Fruit fly (Drosophila melanogaster) whole organism, embryonic: Measurements from ENCODE around the gene CG31650.

Source experiments
- Aef1 ChIP-seq: fragments of 200-800 bp; sonication (Bioruptor generic); IDR thresholded peaks from 3 replicates; pipeline ENCODE4 v1.3.6; 2022; ENCODE audit warnings: missing biosample characterization, missing genetic modification characterization
- Asciz ChIP-seq: fragments of 200-800 bp; sonication (Bioruptor generic); optimal IDR thresholded peaks from 2 replicates; lab custom pipeline; 2017; ENCODE audit warnings: missing biosample characterization, mild to moderate bottlenecking, missing genetic modification characterization, missing genetic modification reagents
- B-H2 ChIP-seq: fragments of 200-800 bp; sonication (Bioruptor generic); optimal IDR thresholded peaks from 2 replicates; lab custom pipeline; 2018; ENCODE audit warnings: missing biosample characterization, mild to moderate bottlenecking, missing genetic modification characterization
- CG10979 ChIP-seq: fragments of 200-800 bp; sonication (Bioruptor generic); optimal IDR thresholded peaks from 2 replicates; lab custom pipeline; 2018; ENCODE audit warnings: missing biosample characterization, mild to moderate bottlenecking, missing genetic modification characterization, moderate library complexity
- CG13296 ChIP-seq: fragments of 200-800 bp; sonication (Bioruptor generic); optimal IDR thresholded peaks from 3 replicates; lab custom pipeline; 2018; ENCODE audit warnings: missing biosample characterization, mild to moderate bottlenecking, missing genetic modification characterization
- CG15514 ChIP-seq: fragments of 200-800 bp; sonication (Bioruptor generic); optimal IDR thresholded peaks from 3 replicates; lab custom pipeline; 2017; ENCODE audit warnings: missing biosample characterization, missing genetic modification characterization, mild to moderate bottlenecking, moderate library complexity, missing genetic modification reagents
- CG2875 ChIP-seq: fragments of 200-800 bp; sonication (Bioruptor generic); optimal IDR thresholded peaks from 2 replicates; lab custom pipeline; 2017; ENCODE audit warnings: missing biosample characterization, mild to moderate bottlenecking, missing genetic modification characterization, missing genetic modification reagents
- CG3281 ChIP-seq: fragments of 200-800 bp; sonication (Bioruptor generic); optimal IDR thresholded peaks from 3 replicates; lab custom pipeline; 2017; ENCODE audit warnings: missing biosample characterization, mild to moderate bottlenecking, missing genetic modification characterization
- CG34376 ChIP-seq: fragments of 200-800 bp; sonication (Bioruptor generic); optimal IDR thresholded peaks from 2 replicates; lab custom pipeline; 2018; ENCODE audit warnings: missing biosample characterization, mild to moderate bottlenecking, missing genetic modification characterization
- CG3726 ChIP-seq: fragments of 200-800 bp; sonication (Bioruptor generic); IDR thresholded peaks from 3 replicates; pipeline ENCODE4, ENCODE4 v1.3.6; 2022; ENCODE audit warnings: missing biosample characterization, missing genetic modification characterization
- CG3847 ChIP-seq: fragments of 200-800 bp; sonication (Bioruptor generic); IDR thresholded peaks from 2 replicates; pipeline ENCODE4 v1.3.6; 2022; ENCODE audit warnings: missing biosample characterization, missing genetic modification characterization
- CG4854 ChIP-seq: fragments of 200-800 bp; sonication (Bioruptor generic); optimal IDR thresholded peaks from 2 replicates; lab custom pipeline; 2016; ENCODE audit warnings: missing biosample characterization, missing genetic modification characterization, inconsistent platforms
- CG5180 ChIP-seq: fragments of 200-800 bp; sonication (Bioruptor generic); optimal IDR thresholded peaks from 3 replicates; lab custom pipeline; 2017; ENCODE audit warnings: missing biosample characterization, missing genetic modification characterization, mild to moderate bottlenecking, moderate library complexity, missing genetic modification reagents
- CG6175 ChIP-seq: fragments of 200-800 bp; sonication (Bioruptor generic); IDR thresholded peaks from 3 replicates; pipeline ENCODE4 v1.3.6; 2022; ENCODE audit warnings: missing biosample characterization, missing genetic modification characterization
- CG6813 ChIP-seq: fragments of 200-800 bp; sonication (Bioruptor generic); optimal IDR thresholded peaks from 2 replicates; lab custom pipeline; 2017; ENCODE audit warnings: missing biosample characterization, missing genetic modification characterization, mild to moderate bottlenecking, moderate library complexity, missing genetic modification reagents
- CG7556 ChIP-seq: fragments of 200-800 bp; sonication (Bioruptor generic); optimal IDR thresholded peaks from 2 replicates; lab custom pipeline; 2017; ENCODE audit warnings: missing biosample characterization, mild to moderate bottlenecking, missing genetic modification characterization
- CG8944 ChIP-seq: fragments of 200-800 bp; sonication (Bioruptor generic); optimal IDR thresholded peaks from 3 replicates; lab custom pipeline; 2016; ENCODE audit warnings: missing biosample characterization, missing genetic modification characterization
- CG9609 ChIP-seq: fragments of 200-800 bp; sonication (Bioruptor generic); optimal IDR thresholded peaks from 3 replicates; lab custom pipeline; 2016; ENCODE audit warnings: missing biosample characterization, missing genetic modification characterization
- Drgx ChIP-seq: fragments of 200-800 bp; sonication (Bioruptor generic); IDR thresholded peaks from 2 replicates; pipeline ENCODE4 v1.3.6; 2022; ENCODE audit warnings: missing biosample characterization, missing genetic modification characterization
- GATAe ChIP-seq: fragments of 200-800 bp; sonication (Bioruptor generic); conservative IDR thresholded peaks from 2 replicates; pipeline ENCODE4 v1.3.6; 2022; ENCODE audit warnings: missing biosample characterization, missing genetic modification characterization
- HLH4C ChIP-seq: fragments of 200-800 bp; sonication (Bioruptor generic); IDR thresholded peaks from 3 replicates; pipeline ENCODE4 v1.3.6; 2022; ENCODE audit warnings: missing biosample characterization, missing genetic modification characterization; ENCODE audit not compliant: partially characterized antibody
- Hr51 ChIP-seq, 2 experiments: fragments of 200-800 bp; sonication (Bioruptor generic); optimal IDR thresholded peaks; 2 replicates in 1 of 2; 3 replicates in 1 of 2; lab custom pipeline; 2016 to 2018; ENCODE audit warnings: missing biosample characterization in 2 of 2, missing genetic modification characterization in 2 of 2, mild to moderate bottlenecking in 1 of 2, moderate library complexity in 1 of 2
- Kr ChIP-seq: fragments of 200-800 bp; sonication (Bioruptor generic); optimal IDR thresholded peaks from 2 replicates; lab custom pipeline; 2017; ENCODE audit warnings: missing biosample characterization, mild to moderate bottlenecking, missing genetic modification characterization
- Lpt ChIP-seq: fragments of >200 bp; optimal IDR thresholded peaks from 2 replicates; lab custom pipeline; 2018; ENCODE audit warnings: missing biosample characterization, missing genetic modification characterization
- MTF-1 ChIP-seq: fragments of 200-800 bp; sonication (Bioruptor generic); optimal IDR thresholded peaks from 2 replicates; lab custom pipeline; 2018; ENCODE audit warnings: missing biosample characterization, mild to moderate bottlenecking, missing genetic modification characterization, borderline replicate concordance
- Med ChIP-seq: fragments of 200-800 bp; sonication (Bioruptor generic); peaks from one replicate; lab custom pipeline; 2016; ENCODE audit warnings: missing biosample characterization, missing genetic modification characterization, mild to moderate bottlenecking, inconsistent platforms, moderate library complexity
- Oaz ChIP-seq: fragments of 200-800 bp; sonication (Bioruptor generic); IDR thresholded peaks from 2 replicates; pipeline ENCODE4 v1.3.6; 2022; ENCODE audit warnings: missing biosample characterization, missing genetic modification characterization
- Pdp1 ChIP-seq, 2 experiments: fragments of 200-800 bp; sonication (Bioruptor generic); optimal IDR thresholded peaks; 3 replicates each; lab custom pipeline; 2016; ENCODE audit warnings: missing biosample characterization in 2 of 2, missing genetic modification characterization in 2 of 2, mild to moderate bottlenecking in 1 of 2, moderate library complexity in 1 of 2
- Side ChIP-seq: fragments of 200-800 bp; sonication (Bioruptor generic); optimal IDR thresholded peaks from 2 replicates; lab custom pipeline; 2016; ENCODE audit warnings: missing biosample characterization, missing genetic modification characterization
- Sox102F ChIP-seq: fragments of 200-800 bp; sonication (Bioruptor generic); optimal IDR thresholded peaks from 2 replicates; lab custom pipeline; 2018; ENCODE audit warnings: missing biosample characterization, mild to moderate bottlenecking, missing genetic modification characterization, moderate library complexity
- Sry-β ChIP-seq: fragments of 200-800 bp; sonication (Bioruptor generic); optimal IDR thresholded peaks from 2 replicates; lab custom pipeline; 2018; ENCODE audit warnings: missing biosample characterization, mild to moderate bottlenecking, missing genetic modification characterization, moderate library complexity
- Sry-δ ChIP-seq: fragments of 200-800 bp; sonication (Bioruptor generic); optimal IDR thresholded peaks from 2 replicates; lab custom pipeline; 2016; ENCODE audit warnings: missing biosample characterization, missing genetic modification characterization
- bbx ChIP-seq: fragments of 200-800 bp; sonication (Bioruptor generic); IDR thresholded peaks from 2 replicates; pipeline ENCODE4 v1.3.6; 2022; ENCODE audit warnings: missing biosample characterization, missing genetic modification characterization; ENCODE audit not compliant: partially characterized antibody
- bowl ChIP-seq: fragments of 200-800 bp; sonication (Bioruptor generic); IDR thresholded peaks from 2 replicates; pipeline ENCODE4 v1.3.6; 2022; ENCODE audit warnings: missing biosample characterization, missing genetic modification characterization
- dysf ChIP-seq: fragments of 200-800 bp; sonication (Bioruptor generic); IDR thresholded peaks from 3 replicates; pipeline ENCODE4 v1.3.6; 2022; ENCODE audit warnings: missing biosample characterization, missing genetic modification characterization
- emc ChIP-seq: fragments of 200-800 bp; sonication (Bioruptor generic); optimal IDR thresholded peaks from 2 replicates; lab custom pipeline; 2016; ENCODE audit warnings: missing biosample characterization, missing genetic modification characterization
- gcm ChIP-seq: fragments of 200-800 bp; sonication (Bioruptor generic); optimal IDR thresholded peaks from 2 replicates; lab custom pipeline; 2019; ENCODE audit warnings: missing biosample characterization, mild to moderate bottlenecking, missing genetic modification characterization, moderate library complexity
- gro ChIP-seq: fragments of 200-800 bp; sonication (Bioruptor generic); optimal IDR thresholded peaks from 2 replicates; lab custom pipeline; 2016; ENCODE audit warnings: missing biosample characterization, missing genetic modification characterization
- jumu ChIP-seq: fragments of 200-800 bp; sonication (Bioruptor generic); optimal IDR thresholded peaks from 3 replicates; lab custom pipeline; 2016; ENCODE audit warnings: missing biosample characterization, missing genetic modification characterization
- mam ChIP-seq: fragments of 200-800 bp; sonication (Bioruptor generic); optimal IDR thresholded peaks from 3 replicates; lab custom pipeline; 2016; ENCODE audit warnings: missing biosample characterization, missing genetic modification characterization
- onecut ChIP-seq: fragments of 200-800 bp; sonication (Bioruptor generic); IDR thresholded peaks from 2 replicates; pipeline ENCODE4 v1.3.6; 2022; ENCODE audit warnings: missing biosample characterization, missing genetic modification characterization
- psq ChIP-seq: fragments of 200-800 bp; sonication (Bioruptor generic); optimal IDR thresholded peaks from 2 replicates; lab custom pipeline; 2017; ENCODE audit warnings: missing biosample characterization, missing genetic modification characterization
- rib ChIP-seq: fragments of 200-800 bp; sonication (Bioruptor generic); IDR thresholded peaks from 2 replicates; pipeline ENCODE4 v1.3.6; 2022; ENCODE audit warnings: missing biosample characterization, missing genetic modification characterization
- scrt ChIP-seq: fragments of 200-800 bp; sonication (Bioruptor generic); optimal IDR thresholded peaks from 2 replicates; lab custom pipeline; 2018; ENCODE audit warnings: missing biosample characterization, mild to moderate bottlenecking, missing genetic modification characterization, moderate library complexity
- sens ChIP-seq: fragments of 200-800 bp; sonication (Bioruptor generic); peaks from one replicate; lab custom pipeline; 2016; ENCODE audit warnings: missing biosample characterization, missing genetic modification characterization
- seq ChIP-seq: fragments of 200-800 bp; sonication (Bioruptor generic); IDR thresholded peaks from 2 replicates; pipeline ENCODE4 v1.3.6; 2022; ENCODE audit warnings: missing biosample characterization, missing genetic modification characterization
- stc ChIP-seq: fragments of 200-800 bp; sonication (Bioruptor generic); IDR thresholded peaks from 2 replicates; pipeline ENCODE4 v1.3.6; 2022; ENCODE audit warnings: missing biosample characterization, missing genetic modification characterization
- tna ChIP-seq: fragments of 200-800 bp; sonication (Bioruptor generic); IDR thresholded peaks from 2 replicates; pipeline ENCODE4 v1.3.6; 2022; ENCODE audit warnings: missing biosample characterization, missing genetic modification characterization; ENCODE audit not compliant: partially characterized antibody
- toy ChIP-seq: fragments of 200-800 bp; sonication (Bioruptor generic); IDR thresholded peaks from 2 replicates; pipeline ENCODE4 v1.3.6; 2022; ENCODE audit warnings: missing biosample characterization, missing genetic modification characterization

CG31650 gene

dm6 chr2L:5092992-5093695 is 48.6 kb upstream of the CG31650 start, which contains the start of gene Pgant5 (continued):
- TF ChIP-seq Oaz (GFP tag; lab: Robert Waterston, UW) = no peak
- TF ChIP-seq CG4854 (GFP tag; lab: Kevin White, UChicago) = no peak
- TF ChIP-seq CG8944 (GFP tag; lab: Kevin White, UChicago) = no peak
- TF ChIP-seq onecut (GFP tag; lab: Robert Waterston, UW) = no peak
- TF ChIP-seq Drgx (GFP tag; lab: Robert Waterston, UW) = peak; percentile 28; the same call in 1 of the 2 replicates
- peak; percentile 39; the same call in 1 of the 2 replicates for TF ChIP-seq tna (GFP tag; lab: Robert Waterston, UW)
- TF ChIP-seq Side (GFP tag; lab: Kevin White, UChicago) = no peak
- peak; percentile 52 for TF ChIP-seq CG3281 (GFP tag; lab: Kevin White, UChicago)
- no peak for TF ChIP-seq Asciz (GFP tag; lab: Kevin White, UChicago)
- TF ChIP-seq psq (GFP tag; lab: Kevin White, UChicago) = no peak
- no peak for TF ChIP-seq CG3847 (GFP tag; lab: Robert Waterston, UW)
- no peak for TF ChIP-seq dysf (GFP tag; lab: Robert Waterston, UW)
- TF ChIP-seq CG9609 (GFP tag; lab: Kevin White, UChicago) = peak; percentile 17
- peak; percentile 55 for TF ChIP-seq gcm (GFP tag; lab: Kevin White, UChicago)
- TF ChIP-seq Pdp1 (GFP tag; optimal IDR thresholded peaks at IDR 0.05; lab: Kevin White, UChicago) = peak in 1 of 2 experiments; percentile 29
- TF ChIP-seq mam = no peak
- TF ChIP-seq CG15514 (GFP tag; lab: Kevin White, UChicago) = peak; percentile 26
- TF ChIP-seq Med (GFP tag; lab: Kevin White, UChicago) = peak; percentile 83
- TF ChIP-seq CG5180 = peak; percentile 30
- no peak for TF ChIP-seq CG2875 (GFP tag; lab: Kevin White, UChicago)
- TF ChIP-seq toy (GFP tag; lab: Robert Waterston, UW) = no peak
- TF ChIP-seq CG6813 (GFP tag; lab: Kevin White, UChicago) = no peak
- TF ChIP-seq emc (GFP tag; lab: Kevin White, UChicago) = no peak
- 0 out of 2 replicates have a peak, but pooled peaks have one; percentile 15 for TF ChIP-seq seq
- TF ChIP-seq CG10979 (tag; lab: Kevin White, UChicago) = no peak
- TF ChIP-seq bowl (GFP tag; lab: Robert Waterston, UW) = no peak
- peak; percentile 9 for TF ChIP-seq CG13296 (GFP tag; lab: Kevin White, UChicago)
- no peak for TF ChIP-seq Sox102F (GFP tag; lab: Kevin White, UChicago)
- peak; percentile 37 for TF ChIP-seq gro (GFP tag; lab: Kevin White, UChicago)
- no peak for TF ChIP-seq Sry-β (GFP tag; lab: Kevin White, UChicago)
- peak; percentile 80 for TF ChIP-seq sens
- peak; percentile 49 for TF ChIP-seq scrt (GFP tag; lab: Kevin White, UChicago)
- TF ChIP-seq Kr (GFP tag; lab: Kevin White, UChicago) = no peak
- no peak for TF ChIP-seq CG3726 (GFP tag; lab: Robert Waterston, UW)
- TF ChIP-seq CG6175 (GFP tag; lab: Robert Waterston, UW) = no peak
- TF ChIP-seq Sry-δ (GFP tag; lab: Kevin White, UChicago) = peak; percentile 28
- TF ChIP-seq bbx = peak; percentile 46; the same call in 1 of the 2 replicates
- TF ChIP-seq B-H2 (GFP tag; lab: Kevin White, UChicago) = no peak
- TF ChIP-seq Aef1 (GFP tag; lab: Robert Waterston, UW) = no peak
- no peak for TF ChIP-seq Hr51 (GFP tag; optimal IDR thresholded peaks at IDR 0.05; lab: Kevin White, UChicago)
- peak; percentile 20 for TF ChIP-seq MTF-1 (GFP tag; lab: Kevin White, UChicago)
- TF ChIP-seq CG7556 (GFP tag; lab: Kevin White, UChicago) = peak; percentile 12
- TF ChIP-seq jumu (GFP tag; lab: Kevin White, UChicago) = peak; percentile 5
- no peak for TF ChIP-seq Lpt (GFP tag; lab: Kevin White, UChicago)
- no peak for TF ChIP-seq rib (GFP tag; lab: Robert Waterston, UW)
- no peak for TF ChIP-seq HLH4C
- TF ChIP-seq stc = no peak
- TF ChIP-seq CG34376 (GFP tag; lab: Kevin White, UChicago) = peak; percentile 72
- TF ChIP-seq GATAe = no peak
